Fruit fly (Drosophila melanogaster) whole organism: ENCODE data around the gene CG46304.

Experiments
- CG8478 ChIP-seq: fragments of >200 bp; optimal IDR thresholded peaks from 2 replicates; lab custom pipeline; 2018; ENCODE audit warnings: inconsistent platforms
- pan ChIP-seq: fragments of >200 bp; optimal IDR thresholded peaks from 2 replicates; lab custom pipeline; 2017
- psq ChIP-seq: fragments of >200 bp; optimal IDR thresholded peaks from 2 replicates; lab custom pipeline; 2017

DNA sequence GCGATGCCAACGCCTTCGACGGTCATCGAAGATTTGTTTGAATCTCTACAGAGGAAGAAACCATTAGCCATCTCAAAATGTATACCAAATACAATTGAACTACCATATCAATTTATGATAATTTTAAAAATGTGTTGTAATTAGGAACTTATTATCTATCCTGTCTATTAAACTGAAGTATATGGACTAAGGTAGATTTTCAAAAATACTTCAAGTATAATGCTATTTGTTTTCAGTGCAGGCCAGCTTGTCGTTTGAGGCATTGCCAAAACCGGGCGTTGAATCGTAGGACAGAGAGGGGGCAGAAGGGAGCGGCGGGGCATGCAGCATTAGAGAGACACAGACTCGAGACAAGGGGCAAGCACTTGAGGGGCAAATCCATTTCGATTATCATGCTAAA is 38.6 kb upstream of the CG46304 start:
- TF ChIP-seq CG8478 (lab: Kevin White, UChicago) = no peak
- no peak for TF ChIP-seq pan (lab: Kevin White, UChicago)
- no peak for TF ChIP-seq psq
